Worm (Caenorhabditis elegans) whole organism, mixed stage, embryonic: ENCODE measurements around the gene bath-30.

ENCODE experiments used
- blmp-1 ChIP-seq: fragments of 150-350 bp; optimal IDR thresholded peaks from 2 replicates; lab custom pipeline; 2014; ENCODE audit warnings: missing biosample characterization, missing genetic modification characterization
- ceh-43 ChIP-seq: fragments of 200-800 bp; sonication (Bioruptor generic); optimal IDR thresholded peaks from 2 replicates; lab custom pipeline; 2018; ENCODE audit warnings: mild to moderate bottlenecking, missing genetic modification characterization, moderate library complexity, missing compliant biosample characterization
- cnd-1 ChIP-seq: fragments of 200-800 bp; sonication (Bioruptor generic); optimal IDR thresholded peaks from 2 replicates; lab custom pipeline; 2018; ENCODE audit warnings: mild to moderate bottlenecking, missing genetic modification characterization, missing compliant biosample characterization
- elt-1 ChIP-seq: sonication (generic microtip); optimal IDR thresholded peaks from 2 replicates; lab custom pipeline; 2017; ENCODE audit warnings: missing genetic modification characterization, mild to moderate bottlenecking, missing compliant biosample characterization, antibody characterized with exemption, moderate library complexity, borderline replicate concordance; ENCODE audit not compliant: insufficient read depth
- elt-3 ChIP-seq: fragments of 150-350 bp; optimal IDR thresholded peaks from 2 replicates; lab custom pipeline; 2014; ENCODE audit warnings: missing biosample characterization, missing genetic modification characterization
- lin-13 ChIP-seq: fragments of 150-350 bp; optimal IDR thresholded peaks from 2 replicates; lab custom pipeline; 2014; ENCODE audit warnings: missing biosample characterization, missing genetic modification characterization
- lsy-2 ChIP-seq: fragments of 150-350 bp; optimal IDR thresholded peaks from 2 replicates; lab custom pipeline; 2014; ENCODE audit warnings: missing biosample characterization, missing genetic modification characterization
- mab-5 ChIP-seq: fragments of 150-350 bp; optimal IDR thresholded peaks from 2 replicates; lab custom pipeline; 2014; ENCODE audit warnings: missing biosample characterization, missing genetic modification characterization
- nhr-12 ChIP-seq: fragments of 150-350 bp; optimal IDR thresholded peaks from 2 replicates; lab custom pipeline; 2014; ENCODE audit warnings: missing biosample characterization, missing genetic modification characterization
- nhr-76 ChIP-seq: sonication (generic microtip); optimal IDR thresholded peaks from 2 replicates; lab custom pipeline; 2017; ENCODE audit warnings: missing biosample characterization, missing genetic modification characterization
- pha-4 ChIP-seq: fragments of 150-350 bp; optimal IDR thresholded peaks from 2 replicates; lab custom pipeline; 2018; ENCODE audit warnings: missing biosample characterization, missing genetic modification reagents, missing genetic modification characterization
- sptf-1 ChIP-seq: sonication (generic microtip); optimal IDR thresholded peaks from 2 replicates; lab custom pipeline; 2017; ENCODE audit warnings: mild to moderate bottlenecking, missing genetic modification characterization, moderate library complexity, missing compliant biosample characterization
- unc-39 ChIP-seq: fragments of 150-350 bp; optimal IDR thresholded peaks from 2 replicates; lab custom pipeline; 2014; ENCODE audit warnings: missing biosample characterization, missing genetic modification characterization
- unc-62 ChIP-seq: fragments of 150-350 bp; optimal IDR thresholded peaks from 2 replicates; lab custom pipeline; 2014; ENCODE audit warnings: missing biosample characterization, missing genetic modification reagents, missing genetic modification characterization

- TF ChIP-seq pha-4 (tag; lab: Kevin White, UChicago) (no peak), nhr-12 (tag; lab: Kevin White, UChicago) (no peak), mab-5 (tag; lab: Kevin White, UChicago) (no peak), blmp-1 (tag; lab: Kevin White, UChicago) (no peak), elt-3 (no peak), unc-39 (tag; lab: Kevin White, UChicago) (no peak), ceh-43 (no peak), lin-13 (no peak), lsy-2 (tag; lab: Kevin White, UChicago) (no peak), elt-1 (tag; lab: Kevin White, UChicago) (no peak), sptf-1 (tag; lab: Kevin White, UChicago) (no peak), unc-62 (no peak), cnd-1 (tag; lab: Kevin White, UChicago) (no peak), nhr-76 (no peak)
Observed at ce11 chrII:3346328-3346780, at the start of gene bath-30.
